Fruit fly (Drosophila melanogaster) whole organism, embryonic: ENCODE data around the gene CG32801.

Source experiments
- ATbp ChIP-seq: fragments of 200-800 bp; sonication (Bioruptor generic); optimal IDR thresholded peaks from 2 replicates; lab custom pipeline; 2017; ENCODE audit warnings: missing biosample characterization, mild to moderate bottlenecking, missing genetic modification characterization, missing genetic modification reagents
- Asciz ChIP-seq: fragments of 200-800 bp; sonication (Bioruptor generic); optimal IDR thresholded peaks from 2 replicates; lab custom pipeline; 2017; ENCODE audit warnings: missing biosample characterization, mild to moderate bottlenecking, missing genetic modification characterization, missing genetic modification reagents
- Awh ChIP-seq: fragments of 200-800 bp; sonication (Bioruptor generic); IDR thresholded peaks from 2 replicates; pipeline ENCODE4, ENCODE4 v1.3.6; 2022; ENCODE audit warnings: missing biosample characterization, missing genetic modification characterization
- Bdp1 ChIP-seq: fragments of 200-800 bp; sonication (Bioruptor generic); optimal IDR thresholded peaks from 3 replicates; lab custom pipeline; 2016; ENCODE audit warnings: missing biosample characterization, missing genetic modification characterization
- CG10267 ChIP-seq: fragments of 200-800 bp; sonication (Bioruptor generic); optimal IDR thresholded peaks from 2 replicates; lab custom pipeline; 2018; ENCODE audit warnings: missing biosample characterization, mild to moderate bottlenecking, missing genetic modification characterization, moderate library complexity
- CG10366 ChIP-seq: fragments of 200-800 bp; sonication (Bioruptor generic); IDR thresholded peaks from 2 replicates; pipeline ENCODE4 v1.3.6; 2022; ENCODE audit warnings: missing biosample characterization, missing genetic modification characterization
- CG10654 ChIP-seq: fragments of 200-800 bp; sonication (Bioruptor generic); optimal IDR thresholded peaks from 2 replicates; lab custom pipeline; 2016; ENCODE audit warnings: missing biosample characterization, missing genetic modification characterization
- CG12104 ChIP-seq: fragments of 200-800 bp; sonication (Bioruptor generic); optimal IDR thresholded peaks from 3 replicates; lab custom pipeline; 2016; ENCODE audit warnings: missing biosample characterization, missing genetic modification characterization
- CG12299 ChIP-seq: fragments of 200-800 bp; sonication (Bioruptor generic); optimal IDR thresholded peaks from 2 replicates; lab custom pipeline; 2018; ENCODE audit warnings: missing biosample characterization, mild to moderate bottlenecking, missing genetic modification characterization
- CG12769 ChIP-seq: fragments of 200-800 bp; sonication (Bioruptor generic); optimal IDR thresholded peaks from 2 replicates; lab custom pipeline; 2019; ENCODE audit warnings: missing biosample characterization, mild to moderate bottlenecking, missing genetic modification characterization, moderate library complexity
- CG13775 ChIP-seq: fragments of 200-800 bp; sonication (Bioruptor generic); optimal IDR thresholded peaks from 3 replicates; lab custom pipeline; 2017; ENCODE audit warnings: missing biosample characterization, mild to moderate bottlenecking, missing genetic modification characterization
- CG14050 ChIP-seq: fragments of 200-800 bp; sonication (Bioruptor generic); IDR thresholded peaks from 3 replicates; pipeline ENCODE4 v1.3.6; 2022; ENCODE audit warnings: missing biosample characterization, missing genetic modification characterization
- CG3995 ChIP-seq: fragments of 200-800 bp; sonication (Bioruptor generic); optimal IDR thresholded peaks from 3 replicates; lab custom pipeline; 2016; ENCODE audit warnings: missing biosample characterization, missing genetic modification characterization
- CG5180 ChIP-seq: fragments of 200-800 bp; sonication (Bioruptor generic); optimal IDR thresholded peaks from 3 replicates; lab custom pipeline; 2017; ENCODE audit warnings: missing biosample characterization, missing genetic modification characterization, mild to moderate bottlenecking, moderate library complexity, missing genetic modification reagents
- CG6683 ChIP-seq: fragments of 200-800 bp; sonication (Bioruptor generic); optimal IDR thresholded peaks from 2 replicates; lab custom pipeline; 2017; ENCODE audit warnings: missing biosample characterization, mild to moderate bottlenecking, missing genetic modification characterization, missing genetic modification reagents
- CG7928 ChIP-seq: fragments of 200-800 bp; sonication (Bioruptor generic); optimal IDR thresholded peaks from 2 replicates; lab custom pipeline; 2017; ENCODE audit warnings: missing biosample characterization, mild to moderate bottlenecking, missing genetic modification characterization
- CG8944 ChIP-seq: fragments of 200-800 bp; sonication (Bioruptor generic); optimal IDR thresholded peaks from 3 replicates; lab custom pipeline; 2016; ENCODE audit warnings: missing biosample characterization, missing genetic modification characterization
- CG9727 ChIP-seq: fragments of 200-800 bp; sonication (Bioruptor generic); optimal IDR thresholded peaks from 3 replicates; lab custom pipeline; 2017; ENCODE audit warnings: missing biosample characterization, mild to moderate bottlenecking, missing genetic modification characterization
- CG9876 ChIP-seq: fragments of 200-800 bp; sonication (Bioruptor generic); optimal IDR thresholded peaks from 2 replicates; lab custom pipeline; 2016; ENCODE audit warnings: missing biosample characterization, missing genetic modification characterization
- Dbx ChIP-seq: fragments of 200-800 bp; sonication (Bioruptor generic); IDR thresholded peaks from 3 replicates; pipeline ENCODE4 v1.3.6; 2022; ENCODE audit warnings: missing biosample characterization, missing genetic modification characterization
- Dll ChIP-seq: fragments of 200-800 bp; sonication (Bioruptor generic); IDR thresholded peaks from 4 replicates; pipeline ENCODE4 v1.3.6; 2022; ENCODE audit warnings: missing biosample characterization, missing genetic modification characterization; ENCODE audit not compliant: partially characterized antibody
- Gsc ChIP-seq: fragments of 200-800 bp; sonication (Bioruptor generic); IDR thresholded peaks from 2 replicates; pipeline ENCODE4 v1.3.6; 2022; ENCODE audit warnings: missing biosample characterization, missing genetic modification characterization
- HLHmδ ChIP-seq: fragments of 200-800 bp; sonication (Bioruptor generic); optimal IDR thresholded peaks from 2 replicates; lab custom pipeline; 2018; ENCODE audit warnings: missing biosample characterization, mild to moderate bottlenecking, missing genetic modification characterization, moderate library complexity
- Lhr ChIP-seq: fragments of 200-800 bp; sonication (Bioruptor generic); optimal IDR thresholded peaks from 3 replicates; lab custom pipeline; 2017; ENCODE audit warnings: mild to moderate bottlenecking, missing biosample characterization, missing genetic modification reagents, missing genetic modification characterization
- MESR4 ChIP-seq: fragments of 200-800 bp; sonication (Bioruptor generic); optimal IDR thresholded peaks from 2 replicates; lab custom pipeline; 2018; ENCODE audit warnings: missing biosample characterization, mild to moderate bottlenecking, missing genetic modification characterization, moderate library complexity
- NC2α ChIP-seq: fragments of 200-800 bp; sonication (Bioruptor generic); optimal IDR thresholded peaks from 2 replicates; lab custom pipeline; 2016; ENCODE audit warnings: missing biosample characterization, missing genetic modification characterization
- NK7.1 ChIP-seq: fragments of 200-800 bp; sonication (Bioruptor generic); optimal IDR thresholded peaks from 3 replicates; lab custom pipeline; 2016; ENCODE audit warnings: missing biosample characterization, missing genetic modification characterization
- PHDP ChIP-seq: fragments of 200-800 bp; sonication (Bioruptor generic); optimal IDR thresholded peaks from 3 replicates; lab custom pipeline; 2018; ENCODE audit warnings: missing biosample characterization, mild to moderate bottlenecking, missing genetic modification characterization, moderate library complexity
- Ptx1 ChIP-seq: fragments of 200-800 bp; sonication (Bioruptor generic); IDR thresholded peaks from 2 replicates; pipeline ENCODE4 v1.3.6; 2022; ENCODE audit warnings: missing biosample characterization, missing genetic modification characterization
- Xrp1 ChIP-seq: fragments of 200-800 bp; sonication (Bioruptor generic); IDR thresholded peaks from 2 replicates; pipeline ENCODE4 v1.3.6; 2022; ENCODE audit warnings: missing biosample characterization, missing genetic modification characterization
- ab ChIP-seq: fragments of 200-800 bp; sonication (Bioruptor generic); optimal IDR thresholded peaks from 2 replicates; lab custom pipeline; 2016; ENCODE audit warnings: missing biosample characterization, missing genetic modification characterization
- amos ChIP-seq: fragments of 200-800 bp; sonication (Bioruptor generic); IDR thresholded peaks from 2 replicates; pipeline ENCODE4 v1.3.6; 2022; ENCODE audit warnings: missing biosample characterization, missing genetic modification characterization; ENCODE audit not compliant: partially characterized antibody
- ash1 ChIP-seq: fragments of 200-800 bp; sonication (Bioruptor generic); optimal IDR thresholded peaks from 2 replicates; lab custom pipeline; 2018; ENCODE audit warnings: missing biosample characterization, mild to moderate bottlenecking, missing genetic modification characterization
- cg ChIP-seq: fragments of 200-800 bp; sonication (Bioruptor generic); optimal IDR thresholded peaks from 3 replicates; lab custom pipeline; 2019; ENCODE audit warnings: missing biosample characterization, mild to moderate bottlenecking, missing genetic modification characterization, moderate library complexity
- da ChIP-seq: fragments of 200-800 bp; sonication (Bioruptor generic); optimal IDR thresholded peaks from 2 replicates; lab custom pipeline; 2016; ENCODE audit warnings: missing biosample characterization, missing genetic modification characterization
- esg ChIP-seq: fragments of 200-800 bp; sonication (Bioruptor generic); conservative IDR thresholded peaks from 2 replicates; pipeline ENCODE4 v1.3.6; 2022; ENCODE audit warnings: missing biosample characterization, missing genetic modification characterization
- fd102C ChIP-seq: fragments of 200-800 bp; sonication (Bioruptor generic); optimal IDR thresholded peaks from 2 replicates; lab custom pipeline; 2018; ENCODE audit warnings: missing biosample characterization, mild to moderate bottlenecking, missing genetic modification characterization, moderate library complexity
- h ChIP-seq: fragments of >200 bp; optimal IDR thresholded peaks from 2 replicates; lab custom pipeline; 2017
- hbn ChIP-seq: fragments of 200-800 bp; sonication (Bioruptor generic); IDR thresholded peaks from 2 replicates; pipeline ENCODE4 v1.3.6; 2022; ENCODE audit warnings: missing biosample characterization, missing genetic modification characterization; ENCODE audit not compliant: partially characterized antibody
- hth ChIP-seq: fragments of >200 bp; optimal IDR thresholded peaks from 2 replicates; lab custom pipeline; 2017; ENCODE audit warnings: inconsistent platforms
- jigr1 ChIP-seq: fragments of 200-800 bp; sonication (Bioruptor generic); IDR thresholded peaks from 3 replicates; pipeline ENCODE4 v1.3.6; 2022; ENCODE audit warnings: missing biosample characterization, missing genetic modification characterization
- pnt ChIP-seq: fragments of 200-800 bp; sonication (Bioruptor generic); optimal IDR thresholded peaks from 3 replicates; lab custom pipeline; 2016; ENCODE audit warnings: missing biosample characterization, missing genetic modification characterization
- pros ChIP-seq: fragments of 200-800 bp; sonication (Bioruptor generic); optimal IDR thresholded peaks from 3 replicates; lab custom pipeline; 2019; ENCODE audit warnings: missing biosample characterization, mild to moderate bottlenecking, missing genetic modification characterization, moderate library complexity
- ranshi ChIP-seq: fragments of 200-800 bp; sonication (Bioruptor generic); IDR thresholded peaks from 2 replicates; pipeline ENCODE4 v1.3.6; 2022; ENCODE audit warnings: missing biosample characterization, missing genetic modification characterization
- repo ChIP-seq: fragments of 200-800 bp; sonication (Bioruptor generic); optimal IDR thresholded peaks from 2 replicates; lab custom pipeline; 2016; ENCODE audit warnings: missing biosample characterization, missing genetic modification characterization
- ro ChIP-seq: fragments of 200-800 bp; sonication (Bioruptor generic); IDR thresholded peaks from 2 replicates; pipeline ENCODE4 v1.3.6; 2022; ENCODE audit warnings: missing biosample characterization, missing genetic modification characterization
- tgo ChIP-seq: fragments of 200-800 bp; sonication (Bioruptor generic); IDR thresholded peaks from 3 replicates; pipeline ENCODE4 v1.3.6; 2022; ENCODE audit warnings: missing biosample characterization, missing genetic modification characterization
- toy ChIP-seq: fragments of 200-800 bp; sonication (Bioruptor generic); IDR thresholded peaks from 2 replicates; pipeline ENCODE4 v1.3.6; 2022; ENCODE audit warnings: missing biosample characterization, missing genetic modification characterization
- trh ChIP-seq: fragments of 200-800 bp; sonication (Bioruptor generic); optimal IDR thresholded peaks from 2 replicates; lab custom pipeline; 2016; ENCODE audit warnings: missing biosample characterization, missing genetic modification characterization
- vfl ChIP-seq: fragments of 200-800 bp; sonication (Bioruptor generic); optimal IDR thresholded peaks from 2 replicates; lab custom pipeline; 2016; ENCODE audit warnings: missing biosample characterization, missing genetic modification characterization
- zfh1 ChIP-seq: fragments of 200-800 bp; sonication (Bioruptor generic); IDR thresholded peaks from 3 replicates; pipeline ENCODE4 v1.3.6; 2022; ENCODE audit warnings: missing biosample characterization, missing genetic modification characterization

The CG32801 gene

dm6 chrX:1861620-1862184 is 41.3 kb downstream of the CG32801 start, which contains the start of gene deltaCOP (continued):
- TF ChIP-seq jigr1 (GFP tag; lab: Robert Waterston, UW) (peak; percentile 67), ATbp (GFP tag; lab: Kevin White, UChicago) (no peak), zfh1 (GFP tag; lab: Robert Waterston, UW) (peak; percentile 70), CG7928 (peak; percentile 56), Xrp1 (GFP tag; lab: Robert Waterston, UW) (peak; percentile 82), CG6683 (peak; percentile 41), CG3995 (GFP tag; lab: Kevin White, UChicago) (peak; percentile 52), pros (GFP tag; lab: Kevin White, UChicago) (no peak), ab (GFP tag; lab: Kevin White, UChicago) (no peak), tgo (GFP tag; lab: Robert Waterston, UW) (peak; percentile 82), Awh (GFP tag; lab: Robert Waterston, UW) (peak; percentile 67), vfl (peak; percentile 78), ranshi (peak; percentile 70; the same call in 1 of the 2 replicates), CG12104 (peak; percentile 63), CG9727 (peak; percentile 80), ro (GFP tag; lab: Robert Waterston, UW) (peak; percentile 31; the same call in 1 of the 2 replicates), NC2α (GFP tag; lab: Kevin White, UChicago) (peak; percentile 64), toy (GFP tag; lab: Robert Waterston, UW) (peak; percentile 60; the same call in 1 of the 2 replicates), CG13775 (GFP tag; lab: Kevin White, UChicago) (peak; percentile 84), Lhr (peak; percentile 30), MESR4 (GFP tag; lab: Kevin White, UChicago) (peak; percentile 76), CG14050 (GFP tag; lab: Robert Waterston, UW) (peak; percentile 71), PHDP (tag; lab: Kevin White, UChicago) (peak; percentile 75), fd102C (GFP tag; lab: Kevin White, UChicago) (no peak), hbn (GFP tag; lab: Robert Waterston, UW) (no peak), repo (GFP tag; lab: Kevin White, UChicago) (peak; percentile 85), amos (GFP tag; lab: Robert Waterston, UW) (peak; percentile 26; the same call in 1 of the 2 replicates), trh (peak; percentile 70), CG5180 (GFP tag; lab: Kevin White, UChicago) (no peak), Gsc (peak; percentile 45; the same call in 1 of the 2 replicates), h (lab: Kevin White, UChicago) (no peak), CG9876 (GFP tag; lab: Kevin White, UChicago) (peak; percentile 92), NK7.1 (GFP tag; lab: Kevin White, UChicago) (peak; percentile 78), Ptx1 (GFP tag; lab: Robert Waterston, UW) (peak; percentile 91), cg (peak; percentile 65), da (GFP tag; lab: Kevin White, UChicago) (peak; percentile 88), ash1 (GFP tag; lab: Kevin White, UChicago) (no peak), pnt (GFP tag; lab: Kevin White, UChicago) (peak; percentile 86), Bdp1 (GFP tag; lab: Kevin White, UChicago) (peak; percentile 83), CG10366 (GFP tag; lab: Robert Waterston, UW) (peak; percentile 82), CG12769 (tag; lab: Kevin White, UChicago) (no peak), Asciz (GFP tag; lab: Kevin White, UChicago) (no peak), Dbx (peak; percentile 88), hth (lab: Kevin White, UChicago) (no peak), HLHmδ (no peak), CG10267 (tag; lab: Kevin White, UChicago) (peak; percentile 93), CG12299 (no peak), Dll (GFP tag; lab: Robert Waterston, UW) (peak; percentile 32; the same call in 1 of the 4 replicates), CG8944 (GFP tag; lab: Kevin White, UChicago) (peak; percentile 92), esg (GFP tag; lab: Robert Waterston, UW) (peak; percentile 82), CG10654 (peak; percentile 78)
